Worm (Caenorhabditis elegans): ENCODE results near the gene iff-2.

DNA sequence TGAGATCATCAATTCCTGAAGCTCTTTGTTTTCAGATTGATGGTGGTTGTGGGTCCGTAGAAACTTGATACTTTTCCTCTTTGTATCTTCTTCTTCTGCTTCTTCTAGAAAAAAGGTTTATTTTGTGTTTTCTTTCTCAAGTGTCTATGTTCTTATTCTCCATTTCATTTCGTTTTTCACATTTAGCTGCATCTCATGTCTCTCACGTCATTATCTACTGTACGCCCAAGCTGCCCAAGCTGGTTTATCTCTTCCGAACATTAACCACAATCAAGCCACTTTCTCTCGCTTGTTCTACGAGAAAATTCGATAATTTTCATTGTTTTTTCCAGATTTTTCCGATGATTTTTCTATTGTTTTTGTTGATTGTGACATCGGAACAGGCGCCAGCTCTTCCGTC, 38.0 kb upstream of the iff-2 start, which contains the start of gene F28C6.5:
- TF ChIP-seq unc-39 (tag; optimal IDR thresholded peaks at IDR 0.05) (no peak), nhr-2 (tag; optimal IDR thresholded peaks at IDR 0.05) (no peak), nhr-76 (tag; optimal IDR thresholded peaks at IDR 0.05) (no peak), ztf-11 (tag; optimal IDR thresholded peaks at IDR 0.05) (no peak), lin-32 (GFP tag; optimal IDR thresholded peaks at IDR 0.05) (no peak), lsy-2 (tag; optimal IDR thresholded peaks at IDR 0.05) (no peak), blmp-1 (tag; optimal IDR thresholded peaks at IDR 0.05) (no peak), unc-62 (GFP tag; optimal IDR thresholded peaks at IDR 0.05) (no peak), pha-4 (tag; optimal IDR thresholded peaks at IDR 0.05) (no peak), nhr-237 (tag; optimal IDR thresholded peaks at IDR 0.05) (no peak), lin-13 (tag; optimal IDR thresholded peaks at IDR 0.05) (no peak), ceh-83 (GFP tag; optimal IDR thresholded peaks at IDR 0.05) (no peak), mab-5 (tag; optimal IDR thresholded peaks at IDR 0.05) (no peak), sptf-1 (tag; optimal IDR thresholded peaks at IDR 0.05) (no peak)

Data from whole organism, mixed stage, embryonic.